Worm (Caenorhabditis elegans) whole organism, L2 larva: ENCODE results near the gene W02B12.1.
A peak's percentile ranks its signal among the peaks of the same experiment; 100 is the strongest.

ENCODE experiments used
- C34F6.9 ChIP-seq: fragments of 150-350 bp; optimal IDR thresholded peaks from 2 replicates; lab custom pipeline; 2014; ENCODE audit warnings: missing biosample characterization, missing genetic modification characterization
- F13H6.1 ChIP-seq: sonication (generic microtip); optimal IDR thresholded peaks from 2 replicates; lab custom pipeline; 2016; ENCODE audit warnings: missing genetic modification characterization, missing compliant biosample characterization
- R02D3.7 ChIP-seq: fragments of 150-350 bp; optimal IDR thresholded peaks from 2 replicates; lab custom pipeline; 2014; ENCODE audit warnings: missing biosample characterization, missing genetic modification characterization
- ZK546.5 ChIP-seq: sonication (generic microtip); optimal IDR thresholded peaks from 2 replicates; lab custom pipeline; 2017; ENCODE audit warnings: missing biosample characterization, missing genetic modification characterization
- alr-1 ChIP-seq: fragments of 150-350 bp; optimal IDR thresholded peaks from 2 replicates; lab custom pipeline; 2014; ENCODE audit warnings: missing biosample characterization, missing genetic modification characterization
- aly-2 ChIP-seq: fragments of 150-350 bp; optimal IDR thresholded peaks from 2 replicates; lab custom pipeline; 2014; ENCODE audit warnings: missing biosample characterization, missing genetic modification characterization
- ama-1 ChIP-seq: fragments of 150-350 bp; optimal IDR thresholded peaks from 2 replicates; lab custom pipeline; 2018; ENCODE audit warnings: inconsistent platforms
- blmp-1 ChIP-seq: sonication (generic microtip); optimal IDR thresholded peaks from 2 replicates; lab custom pipeline; 2017; ENCODE audit warnings: missing genetic modification characterization, mild to moderate bottlenecking, missing compliant biosample characterization, antibody characterized with exemption, moderate library complexity; ENCODE audit not compliant: insufficient read depth
- ceh-16 ChIP-seq: fragments of 150-350 bp; optimal IDR thresholded peaks from 2 replicates; lab custom pipeline; 2014; ENCODE audit warnings: missing biosample characterization, missing genetic modification characterization
- ceh-82 ChIP-seq: fragments of 150-350 bp; optimal IDR thresholded peaks from 2 replicates; lab custom pipeline; 2014; ENCODE audit warnings: missing biosample characterization, missing genetic modification characterization
- crh-2 ChIP-seq: sonication (generic microtip); optimal IDR thresholded peaks from 2 replicates; lab custom pipeline; 2017; ENCODE audit warnings: missing biosample characterization, missing genetic modification characterization
- egl-27 ChIP-seq: sonication (generic microtip); optimal IDR thresholded peaks from 3 replicates; lab custom pipeline; 2017; ENCODE audit warnings: missing biosample characterization, missing genetic modification reagents, missing genetic modification characterization
- elt-1 ChIP-seq: fragments of 150-350 bp; optimal IDR thresholded peaks from 2 replicates; lab custom pipeline; 2014; ENCODE audit warnings: missing biosample characterization, missing genetic modification characterization
- elt-3 ChIP-seq: sonication (generic microtip); optimal IDR thresholded peaks from 2 replicates; lab custom pipeline; 2017; ENCODE audit warnings: missing biosample characterization, missing genetic modification characterization
- fos-1 ChIP-seq: fragments of 150-350 bp; optimal IDR thresholded peaks from 2 replicates; lab custom pipeline; 2014; ENCODE audit warnings: missing biosample characterization, missing genetic modification characterization
- gmeb-1 ChIP-seq: fragments of 150-350 bp; optimal IDR thresholded peaks from 2 replicates; lab custom pipeline; 2014; ENCODE audit warnings: missing biosample characterization, missing genetic modification characterization
- lin-11 ChIP-seq: fragments of 150-350 bp; sonication (generic microtip); optimal IDR thresholded peaks from 2 replicates; lab custom pipeline; 2014; ENCODE audit warnings: missing biosample characterization, missing genetic modification characterization, inconsistent platforms, mixed read lengths
- lin-13 ChIP-seq: fragments of 150-350 bp; optimal IDR thresholded peaks from 2 replicates; lab custom pipeline; 2014; ENCODE audit warnings: missing biosample characterization, missing genetic modification reagents, missing genetic modification characterization
- lin-39 ChIP-seq: fragments of 150-350 bp; optimal IDR thresholded peaks from 2 replicates; lab custom pipeline; 2014; ENCODE audit warnings: missing biosample characterization, missing genetic modification reagents, missing genetic modification characterization
- lsy-2 ChIP-seq, 2 experiments: fragments of 150-350 bp in 1 of 2; sonication (generic microtip) in 1 of 2; optimal IDR thresholded peaks; 2 replicates each; lab custom pipeline; 2014 to 2017; ENCODE audit warnings: missing biosample characterization in 2 of 2, missing genetic modification characterization in 2 of 2
- mab-5 ChIP-seq: fragments of 150-350 bp; optimal IDR thresholded peaks from 2 replicates; lab custom pipeline; 2014; ENCODE audit warnings: missing biosample characterization, missing genetic modification characterization
- mdl-1 ChIP-seq, 2 experiments: fragments of 150-350 bp in 1 of 2; sonication (generic microtip) in 1 of 2; optimal IDR thresholded peaks; 2 replicates each; lab custom pipeline; 2017; ENCODE audit warnings: missing biosample characterization in 2 of 2, missing genetic modification characterization in 2 of 2
- nhr-10 ChIP-seq: sonication (generic microtip); optimal IDR thresholded peaks from 2 replicates; lab custom pipeline; 2017; ENCODE audit warnings: missing biosample characterization, missing genetic modification characterization
- nhr-129 ChIP-seq: fragments of 150-350 bp; optimal IDR thresholded peaks from 2 replicates; lab custom pipeline; 2014; ENCODE audit warnings: missing biosample characterization, missing genetic modification characterization
- nhr-21 ChIP-seq: fragments of 150-350 bp; optimal IDR thresholded peaks from 2 replicates; lab custom pipeline; 2014; ENCODE audit warnings: missing biosample characterization, missing genetic modification characterization
- nhr-23 ChIP-seq: fragments of 150-350 bp; optimal IDR thresholded peaks from 2 replicates; lab custom pipeline; 2014; ENCODE audit warnings: missing biosample characterization, missing genetic modification reagents, missing genetic modification characterization
- nhr-25 ChIP-seq: fragments of 150-350 bp; sonication (generic microtip); optimal IDR thresholded peaks from 3 replicates; lab custom pipeline; 2014; ENCODE audit warnings: missing biosample characterization, missing genetic modification characterization
- nhr-6 ChIP-seq: fragments of 150-350 bp; optimal IDR thresholded peaks from 2 replicates; lab custom pipeline; 2014; ENCODE audit warnings: missing biosample characterization, missing genetic modification characterization
- peb-1 ChIP-seq: fragments of 150-350 bp; optimal IDR thresholded peaks from 2 replicates; lab custom pipeline; 2014; ENCODE audit warnings: missing biosample characterization, missing genetic modification characterization
- sem-4 ChIP-seq: fragments of 150-350 bp; optimal IDR thresholded peaks from 2 replicates; lab custom pipeline; 2014; ENCODE audit warnings: missing biosample characterization, missing genetic modification reagents, missing genetic modification characterization
- skn-1 ChIP-seq: sonication (generic microtip); optimal IDR thresholded peaks from 2 replicates; lab custom pipeline; 2017; ENCODE audit warnings: missing biosample characterization, missing genetic modification characterization
- sma-3 ChIP-seq: sonication (generic microtip); optimal IDR thresholded peaks from 2 replicates; lab custom pipeline; 2016; ENCODE audit warnings: missing genetic modification reagents, missing genetic modification characterization, missing compliant biosample characterization
- sma-9 ChIP-seq, 2 experiments: fragments of 150-350 bp in 1 of 2; sonication (generic microtip) in 1 of 2; optimal IDR thresholded peaks; 2 replicates each; lab custom pipeline; 2014 to 2016; ENCODE audit warnings: missing genetic modification characterization in 2 of 2, mild to moderate bottlenecking in 1 of 2, missing biosample characterization in 1 of 2, missing compliant biosample characterization in 1 of 2, missing genetic modification reagents in 1 of 2, moderate library complexity in 1 of 2
- unc-39 ChIP-seq: fragments of 150-350 bp; optimal IDR thresholded peaks from 2 replicates; lab custom pipeline; 2014; ENCODE audit warnings: missing biosample characterization, missing genetic modification characterization
- unc-55 ChIP-seq: fragments of 150-350 bp; sonication (generic microtip); optimal IDR thresholded peaks from 3 replicates; lab custom pipeline; 2014; ENCODE audit warnings: missing biosample characterization, missing genetic modification reagents, missing genetic modification characterization
- unc-62 ChIP-seq: fragments of 150-350 bp; optimal IDR thresholded peaks from 2 replicates; lab custom pipeline; 2014; ENCODE audit warnings: missing biosample characterization, missing genetic modification reagents, missing genetic modification characterization
- zag-1 ChIP-seq: fragments of 150-350 bp; optimal IDR thresholded peaks from 2 replicates; lab custom pipeline; 2014; ENCODE audit warnings: missing biosample characterization, missing genetic modification characterization
- ztf-1 ChIP-seq: fragments of 200-800 bp; sonication (Bioruptor generic); conservative IDR thresholded peaks from 2 replicates; pipeline ENCODE4 v1.3.6; 2022; ENCODE audit warnings: missing genetic modification characterization, missing compliant biosample characterization
- ztf-4 ChIP-seq: fragments of 150-350 bp; optimal IDR thresholded peaks from 2 replicates; lab custom pipeline; 2014; ENCODE audit warnings: missing biosample characterization, missing genetic modification characterization

The W02B12.1 gene

DNA sequence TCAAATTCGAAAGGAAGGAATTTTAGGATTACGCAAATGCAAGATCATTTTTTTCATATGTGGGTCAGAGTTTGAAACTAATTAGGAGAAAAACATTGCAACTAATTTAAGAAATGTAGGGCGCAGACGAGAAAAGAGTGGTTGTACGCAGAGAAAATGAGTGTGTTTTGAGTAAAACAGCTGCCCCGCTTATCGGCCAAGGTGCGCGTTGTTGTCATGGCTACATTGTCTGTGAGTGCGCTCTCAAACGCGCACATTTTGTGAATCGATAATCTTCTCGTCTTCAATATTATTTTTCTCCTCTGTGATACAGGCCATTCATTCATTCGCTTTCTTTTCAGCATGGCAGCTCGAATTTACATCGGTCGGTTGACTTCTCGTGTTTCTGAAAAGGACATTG lies 4.8 kb downstream of the W02B12.1 start:
- TF ChIP-seq lin-11: peak; percentile 43
- TF ChIP-seq ztf-1 (GFP tag; lab: Robert Waterston, UW): no peak
- TF ChIP-seq, all 48 proteins: peak for 1

DNA sequence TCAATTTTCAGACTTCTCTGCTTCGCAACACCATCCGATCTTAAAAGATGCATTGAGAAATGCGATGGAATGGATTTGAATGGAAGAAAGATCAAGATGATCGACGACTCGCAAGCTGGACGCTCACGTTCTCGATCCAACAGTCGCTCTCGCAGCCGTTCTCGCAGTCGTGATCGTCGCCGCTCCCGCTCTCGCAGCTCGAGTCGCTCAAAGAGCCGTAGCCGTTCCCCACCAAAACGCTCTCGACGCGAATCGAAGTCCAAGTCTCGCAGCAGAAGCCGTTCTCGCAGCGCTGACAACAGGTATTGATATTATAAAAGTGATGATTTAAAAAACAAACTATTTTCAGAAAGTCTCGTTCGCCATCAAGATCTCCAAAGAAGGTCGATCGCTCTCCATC lies 6.3 kb downstream of the W02B12.1 start:
- no peak for TF ChIP-seq lsy-2 (tag; optimal IDR thresholded peaks at IDR 0.05; lab: Kevin White, UChicago)
- TF ChIP-seq mdl-1 (tag; optimal IDR thresholded peaks at IDR 0.05; lab: Kevin White, UChicago): no peak
- TF ChIP-seq nhr-21: no peak
- no peak for TF ChIP-seq F13H6.1 (tag; lab: Kevin White, UChicago)
- no peak for TF ChIP-seq peb-1 (tag; lab: Kevin White, UChicago)
- no peak for TF ChIP-seq egl-27
- TF ChIP-seq ztf-1 (GFP tag; lab: Robert Waterston, UW): no peak
- TF ChIP-seq sma-3: no peak
- no peak for TF ChIP-seq elt-1 (tag; lab: Kevin White, UChicago)
- TF ChIP-seq crh-2 (tag; lab: Kevin White, UChicago): no peak
- TF ChIP-seq skn-1 (tag; lab: Kevin White, UChicago): no peak
- no peak for TF ChIP-seq ama-1 (lab: Kevin White, UChicago)

DNA sequence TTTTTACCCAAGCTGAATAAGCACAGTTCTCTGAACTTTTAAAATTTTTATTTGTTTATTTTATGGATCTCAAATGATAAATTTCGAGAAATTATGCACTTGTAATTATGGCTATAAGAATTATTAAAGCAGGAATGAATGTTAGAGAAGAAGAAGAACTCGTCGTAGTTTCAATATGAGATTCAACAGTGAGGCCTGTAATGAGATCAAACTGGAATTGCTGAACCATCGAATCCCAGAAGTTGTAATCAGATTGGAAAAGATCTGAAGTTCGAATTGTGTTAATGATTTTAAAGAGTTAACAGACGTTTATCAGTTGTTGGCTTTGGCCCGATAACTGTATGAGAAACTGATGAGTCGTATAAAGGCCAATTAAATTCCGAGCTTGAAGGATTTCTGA lies 6.9 kb downstream of the W02B12.1 start:
- no peak for TF ChIP-seq lin-13 (GFP tag; lab: Kevin White, UChicago)
- TF ChIP-seq egl-27: no peak
- no peak for TF ChIP-seq mdl-1 (tag; optimal IDR thresholded peaks at IDR 0.05; lab: Kevin White, UChicago)
- TF ChIP-seq unc-55 (GFP tag; lab: Kevin White, UChicago): no peak
- no peak for TF ChIP-seq unc-39
- TF ChIP-seq nhr-10 (tag; lab: Kevin White, UChicago): no peak
- no peak for TF ChIP-seq ztf-1 (GFP tag; lab: Robert Waterston, UW)
- TF ChIP-seq lin-39 (tag; lab: Kevin White, UChicago): no peak
- TF ChIP-seq nhr-23 (tag; lab: Kevin White, UChicago): no peak
- no peak for TF ChIP-seq lsy-2 (tag; optimal IDR thresholded peaks at IDR 0.05; lab: Kevin White, UChicago)
- TF ChIP-seq nhr-129 (tag; lab: Kevin White, UChicago): no peak
- no peak for TF ChIP-seq sma-9 (GFP tag; optimal IDR thresholded peaks at IDR 0.05; lab: Kevin White, UChicago)
- TF ChIP-seq sma-9 (tag; optimal IDR thresholded peaks at IDR 0.05; lab: Kevin White, UChicago): no peak
- TF ChIP-seq zag-1 (tag; lab: Kevin White, UChicago): no peak
- TF ChIP-seq ceh-16 (tag; lab: Kevin White, UChicago): no peak
- TF ChIP-seq elt-3 (tag; lab: Kevin White, UChicago): no peak
- no peak for TF ChIP-seq ztf-4 (tag; lab: Kevin White, UChicago)
- no peak for TF ChIP-seq F13H6.1 (tag; lab: Kevin White, UChicago)
- no peak for TF ChIP-seq gmeb-1
- TF ChIP-seq fos-1 (tag; lab: Kevin White, UChicago): no peak
- TF ChIP-seq elt-1 (tag; lab: Kevin White, UChicago): no peak

DNA sequence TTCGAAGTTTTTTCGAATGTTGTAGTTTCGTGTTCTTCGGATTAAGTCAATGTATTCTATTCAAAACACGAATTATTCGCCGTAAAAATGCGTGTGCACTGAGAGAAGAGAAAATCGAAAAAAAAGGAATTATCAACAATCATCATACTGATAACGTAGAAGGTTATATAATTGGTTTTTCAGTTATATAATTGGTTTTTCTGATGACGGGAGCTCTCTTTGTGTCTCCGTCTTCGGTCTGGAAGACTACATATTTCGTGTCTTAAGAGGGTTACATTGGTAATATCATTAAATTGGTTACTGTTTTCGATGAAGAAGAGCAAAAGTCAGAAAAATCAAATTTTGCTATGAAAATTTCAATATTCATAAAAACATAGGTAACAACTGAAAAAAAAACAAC lies 11.1 kb downstream of the W02B12.1 start:
- no peak for TF ChIP-seq peb-1 (tag; lab: Kevin White, UChicago)
- TF ChIP-seq skn-1 (tag; lab: Kevin White, UChicago): peak; percentile 12
- peak; percentile 52 for TF ChIP-seq fos-1 (tag; lab: Kevin White, UChicago)

DNA sequence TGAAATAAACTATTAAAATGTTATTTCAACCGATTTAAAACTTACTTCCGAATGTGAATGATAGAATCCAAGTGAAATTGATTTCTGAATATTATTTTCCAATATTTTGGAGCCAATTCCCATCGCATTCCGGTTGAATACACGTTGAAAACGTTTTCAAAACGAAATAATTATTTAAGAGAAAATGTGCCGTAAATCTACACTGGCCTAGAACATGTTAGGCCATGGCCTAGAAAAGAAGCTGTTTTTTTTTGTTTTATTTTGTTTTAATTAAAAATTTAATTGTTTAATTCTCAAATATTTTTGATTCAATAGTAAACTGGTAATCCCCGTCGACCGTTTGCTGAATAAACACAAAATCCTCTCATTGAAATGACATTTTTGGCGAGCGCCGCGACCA lies 15.1 kb downstream of the W02B12.1 start:
- TF ChIP-seq unc-55 (GFP tag; lab: Kevin White, UChicago): peak; percentile 32
- TF ChIP-seq sma-9 (GFP tag; optimal IDR thresholded peaks at IDR 0.05; lab: Kevin White, UChicago): peak; percentile 15
- no peak for TF ChIP-seq sma-9 (tag; optimal IDR thresholded peaks at IDR 0.05; lab: Kevin White, UChicago)
- no peak for TF ChIP-seq nhr-6 (tag; lab: Kevin White, UChicago)
- peak; percentile 14 for TF ChIP-seq R02D3.7

DNA sequence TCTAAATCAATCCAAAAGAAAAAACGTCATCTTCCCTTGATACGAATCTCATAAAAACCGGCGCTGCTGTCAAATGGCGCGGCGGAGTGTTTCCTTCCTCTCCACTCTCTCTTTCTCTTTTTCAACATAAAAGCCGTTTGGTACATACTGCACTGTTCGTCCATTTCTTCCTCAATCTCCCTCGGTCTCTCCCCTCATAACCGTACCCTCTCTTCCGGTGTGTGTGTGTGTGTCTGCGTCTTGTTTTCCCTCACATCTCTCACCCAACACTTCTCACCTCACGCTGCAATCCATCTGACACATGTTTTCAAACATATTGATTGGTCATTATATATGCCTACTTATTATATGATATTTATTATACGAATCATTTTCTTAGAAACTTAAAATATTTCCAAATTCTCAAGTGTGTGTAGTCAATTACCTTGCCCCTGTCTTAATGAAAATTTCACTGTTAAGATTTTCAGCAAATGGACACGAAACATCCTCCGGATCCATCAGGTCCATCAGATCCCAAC lies 15.7 kb downstream of the W02B12.1 start, which contains the start of the genes aars-1 and rga-1:
aars-1 (minus strand) TSS at position 71 of the 518 bp plus-strand sequence.
rga-1 (plus strand) TSS at position 468 of the 518 bp plus-strand sequence.
- TF ChIP-seq fos-1 (tag; lab: Kevin White, UChicago): peak; percentile 68
- no peak for TF ChIP-seq ama-1 (lab: Kevin White, UChicago)
- TF ChIP-seq unc-62: no peak
- no peak for TF ChIP-seq mdl-1 (tag; optimal IDR thresholded peaks at IDR 0.05; lab: Kevin White, UChicago)
- no peak for TF ChIP-seq skn-1 (tag; lab: Kevin White, UChicago)
- peak; percentile 73 for TF ChIP-seq nhr-25
- no peak for TF ChIP-seq nhr-23 (tag; lab: Kevin White, UChicago)
- TF ChIP-seq mab-5 (tag; lab: Kevin White, UChicago): no peak
- TF ChIP-seq C34F6.9: peak; percentile 77
- TF ChIP-seq nhr-21: peak; percentile 48
- no peak for TF ChIP-seq ztf-4 (tag; lab: Kevin White, UChicago)
- peak; percentile 40 for TF ChIP-seq sma-3
- TF ChIP-seq F13H6.1 (tag; lab: Kevin White, UChicago): peak; percentile 75
- TF ChIP-seq ZK546.5 (tag; lab: Kevin White, UChicago): no peak
- no peak for TF ChIP-seq zag-1 (tag; lab: Kevin White, UChicago)
- TF ChIP-seq ceh-16 (tag; lab: Kevin White, UChicago): no peak
- TF ChIP-seq lin-11: no peak
- peak; percentile 20 for TF ChIP-seq lin-13 (GFP tag; lab: Kevin White, UChicago)
- no peak for TF ChIP-seq alr-1 (tag; lab: Kevin White, UChicago)
- TF ChIP-seq blmp-1 (tag; lab: Kevin White, UChicago): peak; percentile 70
- peak; percentile 77 for TF ChIP-seq sem-4 (tag; lab: Kevin White, UChicago)
- TF ChIP-seq aly-2 (tag; lab: Kevin White, UChicago): no peak
- TF ChIP-seq unc-39: no peak
- no peak for TF ChIP-seq ceh-82
- TF ChIP-seq egl-27: no peak
- TF ChIP-seq elt-3 (tag; lab: Kevin White, UChicago): no peak
- peak; percentile 70 for TF ChIP-seq nhr-129 (tag; lab: Kevin White, UChicago)
